Worm (Caenorhabditis elegans) whole organism, L4/young adult: ENCODE data around the gene F26G1.9.

Experiments
- W03F9.2 ChIP-seq: fragments of 150-350 bp; optimal IDR thresholded peaks from 2 replicates; lab custom pipeline; 2014; ENCODE audit warnings: missing biosample characterization, missing genetic modification characterization
- him-1 ChIP-seq: sonication (generic microtip); optimal IDR thresholded peaks from 2 replicates; lab custom pipeline; 2016; ENCODE audit warnings: missing genotype, missing genetic modification reagents, missing genetic modification characterization, missing compliant biosample characterization

DNA sequence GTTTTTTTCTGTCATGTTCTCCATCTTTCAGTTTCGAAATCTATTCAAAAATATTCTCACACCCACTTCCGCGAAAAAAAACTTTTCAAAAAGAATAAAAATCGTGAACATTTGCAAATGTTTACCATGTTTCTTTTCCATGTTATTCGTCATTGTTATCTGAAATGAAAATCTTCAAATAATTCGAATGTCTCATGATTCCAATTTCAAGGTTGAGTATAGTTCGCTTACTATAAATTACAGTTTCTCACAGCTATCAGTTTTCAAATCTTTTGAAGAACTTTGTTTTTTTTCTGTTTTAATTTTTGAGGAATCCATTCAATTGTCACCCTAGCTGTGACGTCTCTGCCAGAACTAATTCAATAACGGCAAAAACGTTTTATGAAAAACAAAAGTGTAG is 14.0 kb downstream of the F26G1.9 start:
- TF ChIP-seq him-1 (no peak), W03F9.2 (tag; lab: Kevin White, UChicago) (no peak)
